Fruit fly (Drosophila melanogaster) whole organism, embryonic: ENCODE data around the gene Zwilch.

ENCODE experiments used
- Abd-B ChIP-seq: fragments of 200-800 bp; sonication (Bioruptor generic); optimal IDR thresholded peaks from 2 replicates; lab custom pipeline; 2018; ENCODE audit warnings: missing biosample characterization, mild to moderate bottlenecking, missing genetic modification characterization, moderate library complexity
- Aef1 ChIP-seq: fragments of 200-800 bp; sonication (Bioruptor generic); IDR thresholded peaks from 3 replicates; pipeline ENCODE4 v1.3.6; 2022; ENCODE audit warnings: missing biosample characterization, missing genetic modification characterization
- CG10274 ChIP-seq: fragments of 200-800 bp; sonication (Bioruptor generic); optimal IDR thresholded peaks from 3 replicates; lab custom pipeline; 2017; ENCODE audit warnings: missing biosample characterization, mild to moderate bottlenecking, missing genetic modification characterization
- CG10543 ChIP-seq: fragments of 200-800 bp; sonication (Bioruptor generic); optimal IDR thresholded peaks from 3 replicates; lab custom pipeline; 2017; ENCODE audit warnings: missing biosample characterization, mild to moderate bottlenecking, missing genetic modification characterization, moderate library complexity
- CG11456 ChIP-seq: fragments of 200-800 bp; sonication (Bioruptor generic); IDR thresholded peaks from 3 replicates; pipeline ENCODE4 v1.3.6; 2022; ENCODE audit warnings: missing biosample characterization, missing genetic modification characterization
- CG12236 ChIP-seq: fragments of 200-800 bp; sonication (Bioruptor generic); optimal IDR thresholded peaks from 2 replicates; lab custom pipeline; 2016; ENCODE audit warnings: missing biosample characterization, missing genetic modification characterization
- CG1233 ChIP-seq: fragments of 200-800 bp; sonication (Bioruptor generic); optimal IDR thresholded peaks from 4 replicates; lab custom pipeline; 2018; ENCODE audit warnings: missing biosample characterization, mild to moderate bottlenecking, missing genetic modification characterization
- CG13296 ChIP-seq: fragments of 200-800 bp; sonication (Bioruptor generic); optimal IDR thresholded peaks from 3 replicates; lab custom pipeline; 2018; ENCODE audit warnings: missing biosample characterization, mild to moderate bottlenecking, missing genetic modification characterization
- CG13775 ChIP-seq: fragments of 200-800 bp; sonication (Bioruptor generic); optimal IDR thresholded peaks from 3 replicates; lab custom pipeline; 2017; ENCODE audit warnings: missing biosample characterization, mild to moderate bottlenecking, missing genetic modification characterization
- CG15696 ChIP-seq: fragments of 200-800 bp; sonication (Bioruptor generic); optimal IDR thresholded peaks from 2 replicates; lab custom pipeline; 2019; ENCODE audit warnings: missing biosample characterization, mild to moderate bottlenecking, missing genetic modification characterization, moderate library complexity
- CG16813 ChIP-seq: fragments of 200-800 bp; sonication (Bioruptor generic); IDR thresholded peaks from 3 replicates; pipeline ENCODE4 v1.3.6; 2022; ENCODE audit warnings: missing biosample characterization, missing genetic modification characterization; ENCODE audit not compliant: partially characterized antibody
- CG17186 ChIP-seq: fragments of 200-800 bp; sonication (Bioruptor generic); optimal IDR thresholded peaks from 3 replicates; lab custom pipeline; 2017; ENCODE audit warnings: missing biosample characterization, missing genetic modification reagents, missing genetic modification characterization
- CG1792 ChIP-seq: fragments of 200-800 bp; sonication (Bioruptor generic); optimal IDR thresholded peaks from 2 replicates; lab custom pipeline; 2016; ENCODE audit warnings: missing biosample characterization, missing genetic modification characterization
- CG18476 ChIP-seq: fragments of 200-800 bp; sonication (Bioruptor generic); optimal IDR thresholded peaks from 2 replicates; lab custom pipeline; 2016; ENCODE audit warnings: missing biosample characterization, mild to moderate bottlenecking, missing genetic modification characterization
- CG18619 ChIP-seq: fragments of 200-800 bp; sonication (Bioruptor generic); optimal IDR thresholded peaks from 3 replicates; lab custom pipeline; 2017; ENCODE audit warnings: missing biosample characterization, mild to moderate bottlenecking, missing genetic modification characterization
- CG2199 ChIP-seq: fragments of 200-800 bp; sonication (Bioruptor generic); IDR thresholded peaks from 3 replicates; pipeline ENCODE4 v1.3.6; 2022; ENCODE audit warnings: missing biosample characterization, missing genetic modification characterization
- CG2875 ChIP-seq: fragments of 200-800 bp; sonication (Bioruptor generic); optimal IDR thresholded peaks from 2 replicates; lab custom pipeline; 2017; ENCODE audit warnings: missing biosample characterization, mild to moderate bottlenecking, missing genetic modification characterization, missing genetic modification reagents
- CG3407 ChIP-seq: fragments of 200-800 bp; sonication (Bioruptor generic); optimal IDR thresholded peaks from 2 replicates; lab custom pipeline; 2018; ENCODE audit warnings: missing biosample characterization, mild to moderate bottlenecking, missing genetic modification characterization
- CG3838 ChIP-seq: fragments of 200-800 bp; sonication (Bioruptor generic); optimal IDR thresholded peaks from 3 replicates; lab custom pipeline; 2016; ENCODE audit warnings: missing biosample characterization, missing genetic modification characterization
- CG4360 ChIP-seq: fragments of 200-800 bp; sonication (Bioruptor generic); IDR thresholded peaks from 2 replicates; pipeline ENCODE4 v1.3.6; 2022; ENCODE audit warnings: missing biosample characterization, missing genetic modification characterization
- CG4404 ChIP-seq: fragments of 200-800 bp; sonication (Bioruptor generic); IDR thresholded peaks from 2 replicates; pipeline ENCODE4 v1.3.6; 2022; ENCODE audit warnings: missing biosample characterization, missing genetic modification characterization
- CG5953 ChIP-seq: fragments of 200-800 bp; sonication (Bioruptor generic); IDR thresholded peaks from 2 replicates; pipeline ENCODE4 v1.3.6; 2022; ENCODE audit warnings: missing biosample characterization, missing genetic modification characterization
- CG6813 ChIP-seq: fragments of 200-800 bp; sonication (Bioruptor generic); optimal IDR thresholded peaks from 2 replicates; lab custom pipeline; 2017; ENCODE audit warnings: missing biosample characterization, missing genetic modification characterization, mild to moderate bottlenecking, moderate library complexity, missing genetic modification reagents
- CG7271 ChIP-seq: fragments of 200-800 bp; sonication (Bioruptor generic); optimal IDR thresholded peaks from 2 replicates; lab custom pipeline; 2018; ENCODE audit warnings: missing biosample characterization, mild to moderate bottlenecking, missing genetic modification characterization, moderate library complexity
- CG8388 ChIP-seq: fragments of 200-800 bp; sonication (Bioruptor generic); optimal IDR thresholded peaks from 2 replicates; lab custom pipeline; 2019; ENCODE audit warnings: missing biosample characterization, mild to moderate bottlenecking, missing genetic modification characterization, moderate library complexity
- CG8924 ChIP-seq: fragments of 200-800 bp; optimal IDR thresholded peaks from 3 replicates; lab custom pipeline; 2019; ENCODE audit warnings: missing biosample characterization, mild to moderate bottlenecking, missing genetic modification characterization, moderate library complexity
- CG9609 ChIP-seq: fragments of 200-800 bp; sonication (Bioruptor generic); optimal IDR thresholded peaks from 3 replicates; lab custom pipeline; 2016; ENCODE audit warnings: missing biosample characterization, missing genetic modification characterization
- Camta ChIP-seq: fragments of 200-800 bp; sonication (Bioruptor generic); optimal IDR thresholded peaks from 2 replicates; lab custom pipeline; 2016; ENCODE audit warnings: missing biosample characterization, missing genetic modification characterization
- Dbx ChIP-seq: fragments of 200-800 bp; sonication (Bioruptor generic); IDR thresholded peaks from 3 replicates; pipeline ENCODE4 v1.3.6; 2022; ENCODE audit warnings: missing biosample characterization, missing genetic modification characterization
- Eip74EF ChIP-seq, 2 experiments: fragments of 200-800 bp in 1 of 2; fragments of >200 bp in 1 of 2; sonication (Bioruptor generic) in 1 of 2; optimal IDR thresholded peaks; 2 replicates each; lab custom pipeline; 2017 to 2019; ENCODE audit warnings: missing biosample characterization in 2 of 2, missing genetic modification characterization in 2 of 2, mild to moderate bottlenecking in 1 of 2, moderate library complexity in 1 of 2
- Elba2 ChIP-seq: fragments of 200-800 bp; sonication (Bioruptor generic); optimal IDR thresholded peaks from 3 replicates; lab custom pipeline; 2016; ENCODE audit warnings: missing biosample characterization, missing genetic modification characterization
- Hr78 ChIP-seq, 2 experiments: fragments of 200-800 bp in 1 of 2; fragments of >200 bp in 1 of 2; sonication (Bioruptor generic) in 1 of 2; optimal IDR thresholded peaks; 2 replicates each; lab custom pipeline; 2017 to 2019; ENCODE audit warnings: missing biosample characterization in 2 of 2, missing genetic modification characterization in 2 of 2, mild to moderate bottlenecking in 1 of 2, moderate library complexity in 1 of 2
- Hsf ChIP-seq: fragments of 200-800 bp; sonication (Bioruptor generic); optimal IDR thresholded peaks from 3 replicates; lab custom pipeline; 2016; ENCODE audit warnings: missing biosample characterization, missing genetic modification characterization
- Med ChIP-seq: fragments of 200-800 bp; sonication (Bioruptor generic); peaks from one replicate; lab custom pipeline; 2016; ENCODE audit warnings: missing biosample characterization, missing genetic modification characterization, mild to moderate bottlenecking, inconsistent platforms, moderate library complexity
- NfI ChIP-seq: fragments of 200-800 bp; sonication (Bioruptor generic); optimal IDR thresholded peaks from 3 replicates; lab custom pipeline; 2018; ENCODE audit warnings: missing biosample characterization, mild to moderate bottlenecking, missing genetic modification characterization, moderate library complexity
- Oli ChIP-seq: fragments of 200-800 bp; sonication (Bioruptor generic); optimal IDR thresholded peaks from 2 replicates; lab custom pipeline; 2018; ENCODE audit warnings: missing biosample characterization, mild to moderate bottlenecking, missing genetic modification characterization, moderate library complexity
- Pdp1 ChIP-seq, 2 experiments: fragments of 200-800 bp; sonication (Bioruptor generic); optimal IDR thresholded peaks; 3 replicates each; lab custom pipeline; 2016; ENCODE audit warnings: missing biosample characterization in 2 of 2, missing genetic modification characterization in 2 of 2, mild to moderate bottlenecking in 1 of 2, moderate library complexity in 1 of 2
- Ptx1 ChIP-seq: fragments of 200-800 bp; sonication (Bioruptor generic); IDR thresholded peaks from 2 replicates; pipeline ENCODE4 v1.3.6; 2022; ENCODE audit warnings: missing biosample characterization, missing genetic modification characterization
- chm ChIP-seq: fragments of 200-800 bp; sonication (Bioruptor generic); IDR thresholded peaks from 2 replicates; pipeline ENCODE4 v1.3.6; 2022; ENCODE audit warnings: missing biosample characterization, missing genetic modification characterization
- ems ChIP-seq: fragments of 200-800 bp; sonication (Bioruptor generic); optimal IDR thresholded peaks from 3 replicates; lab custom pipeline; 2016; ENCODE audit warnings: missing biosample characterization, missing genetic modification characterization
- esg ChIP-seq: fragments of 200-800 bp; sonication (Bioruptor generic); conservative IDR thresholded peaks from 2 replicates; pipeline ENCODE4 v1.3.6; 2022; ENCODE audit warnings: missing biosample characterization, missing genetic modification characterization
- kay ChIP-seq: fragments of 200-800 bp; sonication (Bioruptor generic); optimal IDR thresholded peaks from 2 replicates; lab custom pipeline; 2016; ENCODE audit warnings: missing biosample characterization, missing genetic modification characterization
- mam ChIP-seq: fragments of 200-800 bp; sonication (Bioruptor generic); optimal IDR thresholded peaks from 3 replicates; lab custom pipeline; 2016; ENCODE audit warnings: missing biosample characterization, missing genetic modification characterization
- nmo ChIP-seq: fragments of 200-800 bp; sonication (Bioruptor generic); optimal IDR thresholded peaks from 2 replicates; lab custom pipeline; 2018; ENCODE audit warnings: missing biosample characterization, mild to moderate bottlenecking, missing genetic modification characterization, moderate library complexity
- run ChIP-seq: fragments of 200-800 bp; sonication (Bioruptor generic); optimal IDR thresholded peaks from 3 replicates; lab custom pipeline; 2018; ENCODE audit warnings: missing biosample characterization, mild to moderate bottlenecking, missing genetic modification characterization
- shn ChIP-seq: fragments of 200-800 bp; sonication (Bioruptor generic); optimal IDR thresholded peaks from 3 replicates; lab custom pipeline; 2016; ENCODE audit warnings: missing biosample characterization, missing genetic modification characterization
- sug ChIP-seq: fragments of 200-800 bp; optimal IDR thresholded peaks from 2 replicates; lab custom pipeline; 2019; ENCODE audit warnings: missing biosample characterization, mild to moderate bottlenecking, missing genetic modification characterization, moderate library complexity
- usp ChIP-seq: fragments of >200 bp; optimal IDR thresholded peaks from 2 replicates; lab custom pipeline; 2017; ENCODE audit warnings: missing biosample characterization, missing genetic modification characterization
- zen2 ChIP-seq: fragments of 200-800 bp; sonication (Bioruptor generic); IDR thresholded peaks from 3 replicates; pipeline ENCODE4 v1.3.6; 2022; ENCODE audit warnings: missing biosample characterization, missing genetic modification characterization; ENCODE audit not compliant: partially characterized antibody
- zf30C ChIP-seq: fragments of 200-800 bp; sonication (Bioruptor generic); optimal IDR thresholded peaks from 3 replicates; lab custom pipeline; 2018; ENCODE audit warnings: missing biosample characterization, mild to moderate bottlenecking, missing genetic modification characterization

Zwilch gene

dm6 chr3R:31195695-31196113, 17.5 kb downstream of the Zwilch start, which contains the start of gene mesh (continued):
- TF ChIP-seq zf30C (no peak), CG2199 (GFP tag; lab: Robert Waterston, UW) (no peak), Med (GFP tag; lab: Kevin White, UChicago) (peak; percentile 80), Hr78 (GFP tag; optimal IDR thresholded peaks at IDR 0.05; lab: Kevin White, UChicago) (no peak), CG3407 (GFP tag; lab: Kevin White, UChicago) (no peak), Abd-B (GFP tag; lab: Kevin White, UChicago) (no peak), CG13296 (GFP tag; lab: Kevin White, UChicago) (no peak), CG1792 (GFP tag; lab: Kevin White, UChicago) (no peak), Aef1 (GFP tag; lab: Robert Waterston, UW) (no peak), Pdp1 (GFP tag; optimal IDR thresholded peaks at IDR 0.05; lab: Kevin White, UChicago) (peak in 1 of 2 experiments; percentile 56), CG10274 (GFP tag; lab: Kevin White, UChicago) (no peak), Dbx (GFP tag; lab: Robert Waterston, UW) (no peak), Elba2 (GFP tag; lab: Kevin White, UChicago) (no peak), CG4360 (GFP tag; lab: Robert Waterston, UW) (no peak), CG3838 (GFP tag; lab: Kevin White, UChicago) (no peak), CG11456 (GFP tag; lab: Robert Waterston, UW) (no peak), CG18619 (no peak), CG2875 (no peak), Ptx1 (GFP tag; lab: Robert Waterston, UW) (no peak), Camta (GFP tag; lab: Kevin White, UChicago) (no peak), CG16813 (GFP tag; lab: Robert Waterston, UW) (no peak), CG8924 (tag; lab: Kevin White, UChicago) (no peak), ems (GFP tag; lab: Kevin White, UChicago) (no peak), CG9609 (GFP tag; lab: Kevin White, UChicago) (no peak), CG12236 (GFP tag; lab: Kevin White, UChicago) (no peak), mam (GFP tag; lab: Kevin White, UChicago) (no peak), CG4404 (GFP tag; lab: Robert Waterston, UW) (no peak), zen2 (GFP tag; lab: Robert Waterston, UW) (no peak), Eip74EF (GFP tag; optimal IDR thresholded peaks at IDR 0.05; lab: Kevin White, UChicago) (no peak), CG6813 (GFP tag; lab: Kevin White, UChicago) (no peak), CG15696 (no peak), Hsf (GFP tag; lab: Kevin White, UChicago) (no peak), chm (GFP tag; lab: Robert Waterston, UW) (no peak), CG13775 (GFP tag; lab: Kevin White, UChicago) (no peak), CG8388 (GFP tag; lab: Kevin White, UChicago) (no peak), usp (GFP tag; lab: Kevin White, UChicago) (no peak), CG18476 (GFP tag; lab: Kevin White, UChicago) (no peak), shn (GFP tag; lab: Kevin White, UChicago) (no peak), CG1233 (GFP tag; lab: Kevin White, UChicago) (no peak), run (tag; lab: Kevin White, UChicago) (no peak), CG5953 (GFP tag; lab: Robert Waterston, UW) (0 out of 2 replicates have a peak, but pooled peaks have one; percentile 26), nmo (GFP tag; lab: Kevin White, UChicago) (no peak), sug (tag; lab: Kevin White, UChicago) (peak; percentile 23), esg (GFP tag; lab: Robert Waterston, UW) (no peak), CG10543 (GFP tag; lab: Kevin White, UChicago) (peak; percentile 69), CG7271 (tag; lab: Kevin White, UChicago) (no peak), NfI (GFP tag; lab: Kevin White, UChicago) (no peak), Oli (tag; lab: Kevin White, UChicago) (no peak), CG17186 (no peak), kay (peak; percentile 1)
